Fruit fly (Drosophila melanogaster): ENCODE results near the gene Taf2.
A peak's percentile ranks its signal among the peaks of the same experiment; 100 is the strongest.

Gene Taf2

DNA sequence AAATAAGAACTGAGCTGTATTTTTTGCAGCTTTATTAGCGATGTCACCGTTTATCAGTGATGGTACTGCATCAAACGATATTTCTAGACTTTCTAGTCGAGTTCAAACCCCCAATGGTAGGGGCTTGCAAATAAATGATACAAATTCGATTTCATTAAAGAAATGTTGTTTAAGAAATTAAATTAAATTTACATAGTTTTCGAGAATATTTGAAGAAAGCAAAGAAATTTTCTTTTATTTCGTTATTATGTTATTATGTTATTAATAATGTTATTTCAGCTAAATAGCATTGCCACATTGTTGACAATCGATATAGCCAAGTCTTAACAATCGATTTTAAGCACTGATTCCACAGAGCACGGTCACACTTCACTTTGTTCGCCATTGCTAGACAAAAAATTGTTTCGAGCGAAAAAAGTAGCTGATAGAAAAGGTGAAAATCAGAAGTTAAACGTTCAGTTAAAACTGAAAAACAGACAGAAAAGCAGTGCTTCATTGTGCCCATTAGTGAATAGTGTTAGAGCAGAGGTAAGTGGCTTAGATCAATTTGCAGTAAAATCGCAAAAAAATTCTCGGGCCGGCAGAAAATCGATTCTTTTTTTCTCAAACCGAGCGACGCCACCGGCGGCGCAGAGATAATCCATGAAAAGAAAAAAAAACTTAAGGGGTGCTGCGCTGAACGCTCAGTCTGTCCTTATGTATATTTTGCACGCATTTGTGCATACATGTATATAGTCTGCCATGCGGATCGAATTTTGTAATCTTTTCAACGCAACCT lies 24.0 kb downstream of the Taf2 start, which contains the start of the genes iPLA2-VIA and Ciz1:
Gene iPLA2-VIA, minus strand, starts transcription at position 75 of the 778 bp plus-strand sequence.
Gene Ciz1, plus strand, starts transcription at position 365 of the 778 bp plus-strand sequence.
- TF ChIP-seq usp (GFP tag; optimal IDR thresholded peaks at IDR 0.05) (no peak), psq (optimal IDR thresholded peaks at IDR 0.05) (no peak), CG8478 (optimal IDR thresholded peaks at IDR 0.05) (no peak), EcR (GFP tag; optimal IDR thresholded peaks at IDR 0.05) (no peak), pan (optimal IDR thresholded peaks at IDR 0.05) (no peak)

DNA sequence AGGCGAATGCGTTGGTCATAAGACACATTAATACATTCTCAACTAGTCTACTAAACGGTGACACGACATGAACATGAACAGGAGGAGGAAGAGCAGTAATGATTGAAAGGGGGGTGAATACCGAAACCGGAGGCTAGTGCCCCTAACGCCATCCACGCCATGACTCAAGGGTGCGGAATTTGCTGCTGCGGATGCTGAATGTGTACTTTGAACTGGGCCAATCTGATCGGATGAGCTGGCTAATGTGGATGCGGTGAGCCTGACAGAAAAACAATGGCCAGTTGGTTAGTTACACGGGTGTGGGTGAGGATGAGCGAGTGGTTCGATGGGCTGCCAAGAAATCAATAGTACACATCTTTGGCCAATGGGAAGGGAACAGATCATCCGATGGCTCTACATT lies 24.8 kb downstream of the Taf2 start:
- TF ChIP-seq usp (GFP tag; optimal IDR thresholded peaks at IDR 0.05) = no peak
- no peak for TF ChIP-seq pan (optimal IDR thresholded peaks at IDR 0.05)
- TF ChIP-seq CG8478 (optimal IDR thresholded peaks at IDR 0.05) = no peak
- TF ChIP-seq EcR (GFP tag; optimal IDR thresholded peaks at IDR 0.05) = no peak
- no peak for TF ChIP-seq Dll (optimal IDR thresholded peaks at IDR 0.05)

dm6 chr3L:9859624-9860023 lies 28.9 kb downstream of the Taf2 start, which contains the start of gene CG10809:
TSS of gene CG10809 (minus strand) at chr3L:9859889.
- TF ChIP-seq Dll (optimal IDR thresholded peaks at IDR 0.05) (no peak), psq (optimal IDR thresholded peaks at IDR 0.05) (no peak), pan (optimal IDR thresholded peaks at IDR 0.05) (no peak), usp (GFP tag; optimal IDR thresholded peaks at IDR 0.05) (no peak), EcR (GFP tag; optimal IDR thresholded peaks at IDR 0.05) (no peak), CG8478 (optimal IDR thresholded peaks at IDR 0.05) (no peak)

DNA sequence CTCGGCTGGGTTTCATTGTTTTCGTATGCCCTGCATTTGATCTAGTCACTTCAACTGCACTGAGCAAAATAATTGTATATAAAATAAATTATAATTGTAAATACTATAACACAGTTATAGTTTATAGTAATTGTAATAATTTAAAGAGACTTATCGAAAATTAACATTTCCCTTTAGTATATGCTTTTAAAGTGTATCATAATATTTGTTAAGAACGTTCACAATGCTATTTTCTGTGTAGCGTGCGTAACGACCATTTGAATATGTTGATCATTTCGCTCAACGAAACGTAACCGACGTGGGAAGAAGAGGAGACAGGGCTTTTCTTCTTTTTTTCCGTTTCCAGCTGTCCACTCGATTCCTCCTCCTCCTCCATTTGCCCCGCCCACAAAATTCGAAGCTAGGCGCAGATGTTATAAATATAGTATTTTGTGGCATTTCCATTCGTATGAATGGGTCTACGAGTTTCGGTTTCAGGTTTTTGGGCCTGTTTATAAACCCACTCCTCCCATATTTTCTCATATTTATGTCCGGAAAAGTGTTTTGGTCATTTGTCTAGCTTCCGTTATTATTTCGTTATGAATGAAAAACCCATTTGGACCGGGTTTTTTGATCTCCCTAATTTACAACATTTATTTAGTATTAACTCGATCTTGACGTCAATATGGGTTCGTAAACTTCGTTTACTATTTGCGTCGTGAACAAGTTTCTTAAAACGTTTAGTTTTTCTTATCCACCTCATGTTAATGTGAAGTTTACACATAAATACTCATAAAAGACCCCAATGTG lies 31.9 kb downstream of the Taf2 start:
- TF ChIP-seq CG8478 (optimal IDR thresholded peaks at IDR 0.05) = no peak
- no peak for TF ChIP-seq usp (GFP tag; optimal IDR thresholded peaks at IDR 0.05)
- no peak for TF ChIP-seq pan (optimal IDR thresholded peaks at IDR 0.05)
- no peak for TF ChIP-seq psq (optimal IDR thresholded peaks at IDR 0.05)
- TF ChIP-seq EcR (GFP tag; optimal IDR thresholded peaks at IDR 0.05) = no peak
- TF ChIP-seq Dll (optimal IDR thresholded peaks at IDR 0.05) = no peak

dm6 chr3L:9855784-9856426 lies 32.6 kb downstream of the Taf2 start:
- no peak for TF ChIP-seq psq (optimal IDR thresholded peaks at IDR 0.05)
- no peak for TF ChIP-seq pan (optimal IDR thresholded peaks at IDR 0.05)
- no peak for TF ChIP-seq Dll (optimal IDR thresholded peaks at IDR 0.05)
- no peak for TF ChIP-seq usp (GFP tag; optimal IDR thresholded peaks at IDR 0.05)
- no peak for TF ChIP-seq EcR (GFP tag; optimal IDR thresholded peaks at IDR 0.05)
- no peak for TF ChIP-seq CG8478 (optimal IDR thresholded peaks at IDR 0.05)

dm6 chr3L:9854583-9855519 lies 33.6 kb downstream of the Taf2 start, which contains the start of gene RasGAP1:
TSS of gene RasGAP1 (minus strand) at chr3L:9855285.
- TF ChIP-seq EcR (GFP tag; optimal IDR thresholded peaks at IDR 0.05) (no peak), Dll (optimal IDR thresholded peaks at IDR 0.05) (no peak), usp (GFP tag; optimal IDR thresholded peaks at IDR 0.05) (no peak), CG8478 (optimal IDR thresholded peaks at IDR 0.05) (peak; percentile 37)

- TF ChIP-seq CG8478 (optimal IDR thresholded peaks at IDR 0.05) (peak; percentile 63), usp (GFP tag; optimal IDR thresholded peaks at IDR 0.05) (no peak)
These were observed 34.5 kb downstream of the Taf2 start for dm6 chr3L:9853895-9854470.

- no peak for TF ChIP-seq pan (optimal IDR thresholded peaks at IDR 0.05)
- no peak for TF ChIP-seq EcR (GFP tag; optimal IDR thresholded peaks at IDR 0.05)
- no peak for TF ChIP-seq usp (GFP tag; optimal IDR thresholded peaks at IDR 0.05)
- TF ChIP-seq Dll (optimal IDR thresholded peaks at IDR 0.05) = no peak
- TF ChIP-seq psq (optimal IDR thresholded peaks at IDR 0.05) = no peak
- no peak for TF ChIP-seq CG8478 (optimal IDR thresholded peaks at IDR 0.05)
These were observed 35.2 kb downstream of the Taf2 start for dm6 chr3L:9853140-9853746.

DNA sequence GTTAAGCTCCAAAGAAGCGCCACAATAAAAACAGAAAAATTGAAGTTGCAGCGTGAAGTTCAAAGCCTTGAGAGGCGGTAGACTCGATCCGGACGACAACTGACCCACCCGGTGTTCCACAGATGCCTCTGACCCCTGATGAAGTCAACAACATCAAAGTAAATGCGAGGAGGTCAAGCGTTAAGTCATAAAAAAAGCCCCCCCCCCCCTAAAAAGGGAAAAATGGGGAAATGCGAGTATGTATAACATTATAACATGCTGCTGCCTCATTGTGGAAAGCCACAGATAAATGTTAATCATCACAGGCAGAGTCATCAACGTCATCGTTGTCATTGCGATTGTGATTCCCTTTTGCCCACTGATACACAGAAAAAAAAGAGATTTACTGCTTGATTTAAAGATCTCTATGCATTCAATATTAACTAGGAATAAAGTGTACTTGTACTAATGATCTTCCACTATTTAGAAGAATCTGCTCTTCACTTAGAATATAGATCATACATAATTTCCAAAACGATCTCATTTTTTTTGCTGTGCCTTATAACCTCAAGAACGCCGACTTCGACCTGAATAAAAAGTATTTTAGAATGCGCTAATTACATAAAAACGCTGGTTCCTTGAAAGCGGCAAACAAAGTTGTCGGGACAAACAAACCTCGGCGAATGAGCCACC lies 37.3 kb downstream of the Taf2 start:
- TF ChIP-seq CG8478 (optimal IDR thresholded peaks at IDR 0.05) = no peak
- no peak for TF ChIP-seq psq (optimal IDR thresholded peaks at IDR 0.05)
- TF ChIP-seq usp (GFP tag; optimal IDR thresholded peaks at IDR 0.05) = no peak
- no peak for TF ChIP-seq Dll (optimal IDR thresholded peaks at IDR 0.05)
- TF ChIP-seq pan (optimal IDR thresholded peaks at IDR 0.05) = no peak
- no peak for TF ChIP-seq EcR (GFP tag; optimal IDR thresholded peaks at IDR 0.05)

- TF ChIP-seq EcR (GFP tag; optimal IDR thresholded peaks at IDR 0.05) = no peak
These were observed 38.4 kb downstream of the Taf2 start for dm6 chr3L:9850114-9850513.
